Fruit fly (Drosophila melanogaster): ENCODE data around the gene Snup.

The Snup gene

dm6 chr3L:2632048-2632762 lies 19.7 kb upstream of the Snup start:
- TF ChIP-seq CG32121 (GFP tag; IDR thresholded peaks at IDR 0.05) (no peak), Pif1A (GFP tag; optimal IDR thresholded peaks at IDR 0.05) (no peak), fd96Ca (GFP tag; IDR thresholded peaks at IDR 0.05) (no peak), Ets98B (GFP tag; IDR thresholded peaks at IDR 0.05) (no peak), CG17806 (tag; optimal IDR thresholded peaks at IDR 0.05) (no peak), rn (GFP tag; IDR thresholded peaks at IDR 0.05) (no peak), CG13204 (GFP tag; optimal IDR thresholded peaks at IDR 0.05) (no peak), CG10348 (GFP tag; IDR thresholded peaks at IDR 0.05) (no peak), CG8301 (tag; optimal IDR thresholded peaks at IDR 0.05) (no peak), EcR (GFP tag; optimal IDR thresholded peaks at IDR 0.05) (no peak), Snoo (tag; optimal IDR thresholded peaks at IDR 0.05) (no peak)

dm6 chr3L:2632763-2633100 lies 19.2 kb upstream of the Snup start:
- TF ChIP-seq Pif1B (GFP tag; optimal IDR thresholded peaks at IDR 0.05) (no peak), CG10348 (GFP tag; IDR thresholded peaks at IDR 0.05) (no peak), CG34367 (tag; optimal IDR thresholded peaks at IDR 0.05) (no peak), CG14655 (GFP tag; optimal IDR thresholded peaks at IDR 0.05) (no peak), Snoo (tag; optimal IDR thresholded peaks at IDR 0.05) (no peak), rn (GFP tag; IDR thresholded peaks at IDR 0.05) (no peak), EcR (GFP tag; optimal IDR thresholded peaks at IDR 0.05) (no peak), CG13204 (GFP tag; optimal IDR thresholded peaks at IDR 0.05) (peak; percentile 82), CG15710 (tag; optimal IDR thresholded peaks at IDR 0.05) (no peak), CG9948 (tag; optimal IDR thresholded peaks at IDR 0.05) (no peak), CG12605 (GFP tag; IDR thresholded peaks at IDR 0.05) (no peak), CG32121 (GFP tag; IDR thresholded peaks at IDR 0.05) (no peak), Pif1A (GFP tag; optimal IDR thresholded peaks at IDR 0.05) (no peak), Ets98B (GFP tag; IDR thresholded peaks at IDR 0.05) (peak; percentile 31), CG8301 (tag; optimal IDR thresholded peaks at IDR 0.05) (no peak), CG8159 (tag; optimal IDR thresholded peaks at IDR 0.05) (no peak), D1 (tag; optimal IDR thresholded peaks at IDR 0.05) (no peak), fd96Ca (GFP tag; IDR thresholded peaks at IDR 0.05) (peak; percentile 54; the same call in 1 of the 3 replicates), CG17806 (tag; optimal IDR thresholded peaks at IDR 0.05) (no peak), gl (tag; optimal IDR thresholded peaks at IDR 0.05) (no peak), CG4496 (GFP tag; IDR thresholded peaks at IDR 0.05) (0 out of 3 replicates have a peak, but pooled peaks have one; percentile 7)

dm6 chr3L:2634929-2635799 lies 16.7 kb upstream of the Snup start:
- peak; percentile 49 for TF ChIP-seq CG34367 (tag; optimal IDR thresholded peaks at IDR 0.05)
- TF ChIP-seq D1 (tag; optimal IDR thresholded peaks at IDR 0.05) = no peak
- TF ChIP-seq gl (tag; optimal IDR thresholded peaks at IDR 0.05) = peak; percentile 45
- no peak for TF ChIP-seq CG8301 (tag; optimal IDR thresholded peaks at IDR 0.05)
- TF ChIP-seq rn (GFP tag; IDR thresholded peaks at IDR 0.05) = 0 out of 2 replicates have a peak, but pooled peaks have one; percentile 14
- peak; percentile 62 for TF ChIP-seq CG13204 (GFP tag; optimal IDR thresholded peaks at IDR 0.05)
- TF ChIP-seq fd96Ca (GFP tag; IDR thresholded peaks at IDR 0.05) = peak; percentile 61; the same call in 2 of the 3 replicates
- TF ChIP-seq CG12605 (GFP tag; IDR thresholded peaks at IDR 0.05) = peak; percentile 21; the same call in 1 of the 2 replicates
- TF ChIP-seq Snoo (tag; optimal IDR thresholded peaks at IDR 0.05) = peak; percentile 86
- no peak for TF ChIP-seq EcR (GFP tag; optimal IDR thresholded peaks at IDR 0.05)
- peak; percentile 60 for TF ChIP-seq CG8159 (tag; optimal IDR thresholded peaks at IDR 0.05)
- TF ChIP-seq CG17806 (tag; optimal IDR thresholded peaks at IDR 0.05) = peak; percentile 12
- TF ChIP-seq Pif1B (GFP tag; optimal IDR thresholded peaks at IDR 0.05) = peak; percentile 44
- TF ChIP-seq CG4496 (GFP tag; IDR thresholded peaks at IDR 0.05) = peak; percentile 83
- TF ChIP-seq CG10348 (GFP tag; IDR thresholded peaks at IDR 0.05) = no peak
- no peak for TF ChIP-seq CG9948 (tag; optimal IDR thresholded peaks at IDR 0.05)
- TF ChIP-seq CG32121 (GFP tag; IDR thresholded peaks at IDR 0.05) = peak; percentile 45
- TF ChIP-seq CG14655 (GFP tag; optimal IDR thresholded peaks at IDR 0.05) = no peak
- TF ChIP-seq CG15710 (tag; optimal IDR thresholded peaks at IDR 0.05) = peak; percentile 49
- peak; percentile 68 for TF ChIP-seq Pif1A (GFP tag; optimal IDR thresholded peaks at IDR 0.05)
- TF ChIP-seq Ets98B (GFP tag; IDR thresholded peaks at IDR 0.05) = peak; percentile 71

- TF ChIP-seq fd96Ca (GFP tag; IDR thresholded peaks at IDR 0.05) (no peak; the same call in 2 of the 3 replicates), Ets98B (GFP tag; IDR thresholded peaks at IDR 0.05) (peak; percentile 76; the same call in 1 of the 2 replicates), D1 (tag; optimal IDR thresholded peaks at IDR 0.05) (no peak), CG8159 (tag; optimal IDR thresholded peaks at IDR 0.05) (peak; percentile 53), EcR (GFP tag; optimal IDR thresholded peaks at IDR 0.05) (no peak), CG8301 (tag; optimal IDR thresholded peaks at IDR 0.05) (no peak), CG13204 (GFP tag; optimal IDR thresholded peaks at IDR 0.05) (peak; percentile 29), CG4496 (GFP tag; IDR thresholded peaks at IDR 0.05) (peak; percentile 58; the same call in 1 of the 3 replicates), Pif1A (GFP tag; optimal IDR thresholded peaks at IDR 0.05) (no peak), CG15710 (tag; optimal IDR thresholded peaks at IDR 0.05) (peak; percentile 27), CG10348 (GFP tag; IDR thresholded peaks at IDR 0.05) (no peak), Snoo (tag; optimal IDR thresholded peaks at IDR 0.05) (no peak), CG12605 (GFP tag; IDR thresholded peaks at IDR 0.05) (peak; percentile 55), rn (GFP tag; IDR thresholded peaks at IDR 0.05) (no peak), CG17806 (tag; optimal IDR thresholded peaks at IDR 0.05) (peak; percentile 65), CG32121 (GFP tag; IDR thresholded peaks at IDR 0.05) (peak; percentile 62), Pif1B (GFP tag; optimal IDR thresholded peaks at IDR 0.05) (peak; percentile 55), CG14655 (GFP tag; optimal IDR thresholded peaks at IDR 0.05) (no peak), CG34367 (tag; optimal IDR thresholded peaks at IDR 0.05) (no peak), gl (tag; optimal IDR thresholded peaks at IDR 0.05) (no peak), CG9948 (tag; optimal IDR thresholded peaks at IDR 0.05) (peak; percentile 27)
Measured at dm6 chr3L:2636023-2636968, 15.6 kb upstream of the Snup start.

Measured in whole organism, pupa.